Fruit fly (Drosophila melanogaster) whole organism, embryonic: Measurements from ENCODE around the gene Slimp.

Experiments
- CG1233 ChIP-seq: fragments of 200-800 bp; sonication (Bioruptor generic); optimal IDR thresholded peaks from 4 replicates; lab custom pipeline; 2018; ENCODE audit warnings: missing biosample characterization, mild to moderate bottlenecking, missing genetic modification characterization
- CG34224 ChIP-seq: fragments of 200-800 bp; sonication (Bioruptor generic); IDR thresholded peaks from 3 replicates; pipeline ENCODE4 v1.3.6; 2022; ENCODE audit warnings: missing biosample characterization, missing genetic modification characterization; ENCODE audit not compliant: partially characterized antibody
- E2f1 ChIP-seq: fragments of 200-800 bp; sonication (Bioruptor generic); IDR thresholded peaks from 2 replicates; pipeline ENCODE4 v1.3.6; 2022; ENCODE audit warnings: missing biosample characterization, missing genetic modification characterization
- disco-r ChIP-seq: fragments of 200-800 bp; sonication (Bioruptor generic); optimal IDR thresholded peaks from 2 replicates; lab custom pipeline; 2016; ENCODE audit warnings: missing biosample characterization, missing genetic modification characterization
- dmrt99B ChIP-seq: fragments of 200-800 bp; sonication (Bioruptor generic); optimal IDR thresholded peaks from 2 replicates; lab custom pipeline; 2018; ENCODE audit warnings: missing biosample characterization, mild to moderate bottlenecking, missing genetic modification characterization, moderate library complexity
- peb ChIP-seq: fragments of 200-800 bp; sonication (Bioruptor generic); IDR thresholded peaks from 2 replicates; pipeline ENCODE4 v1.3.6; 2022; ENCODE audit warnings: missing biosample characterization, missing genetic modification characterization
- usp ChIP-seq: fragments of >200 bp; optimal IDR thresholded peaks from 2 replicates; lab custom pipeline; 2017; ENCODE audit warnings: missing biosample characterization, missing genetic modification characterization

DNA sequence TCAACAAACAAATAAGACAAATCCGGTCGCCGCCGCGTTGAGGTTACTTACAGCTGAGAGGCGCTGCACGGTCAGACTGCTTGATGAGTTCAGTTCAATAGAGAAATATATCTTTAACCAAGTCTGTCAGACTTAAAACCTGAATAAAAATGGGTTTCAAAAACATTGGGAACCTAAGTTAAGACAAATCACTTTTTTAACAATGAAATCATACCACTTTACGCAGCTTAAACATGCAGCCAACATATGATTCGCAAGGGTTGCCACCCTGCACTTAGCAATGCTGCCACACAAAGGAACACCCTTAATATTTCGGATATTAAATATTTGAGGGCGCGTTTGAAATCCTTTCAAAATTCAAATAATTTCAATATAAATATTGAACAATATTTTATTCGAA, 39.9 kb upstream of the Slimp start, which contains the start of gene CG5515:
- TF ChIP-seq peb (peak; percentile 49), disco-r (peak; percentile 57), dmrt99B (tag; lab: Kevin White, UChicago) (no peak), CG34224 (GFP tag; lab: Robert Waterston, UW) (peak; percentile 87), CG1233 (GFP tag; lab: Kevin White, UChicago) (peak; percentile 50), usp (GFP tag; lab: Kevin White, UChicago) (no peak), E2f1 (GFP tag; lab: Robert Waterston, UW) (peak; percentile 75)
